Fruit fly (Drosophila melanogaster) whole organism: ENCODE data around the gene Sox21a.

Experiments
- CG8478 ChIP-seq: fragments of >200 bp; optimal IDR thresholded peaks from 2 replicates; lab custom pipeline; 2018; ENCODE audit warnings: inconsistent platforms
- Dll ChIP-seq: fragments of >200 bp; optimal IDR thresholded peaks from 2 replicates; lab custom pipeline; 2017
- EcR ChIP-seq, 2 experiments: fragments of >200 bp; optimal IDR thresholded peaks; 2 replicates each; lab custom pipeline; 2017; ENCODE audit warnings: missing biosample characterization in 2 of 2, missing genetic modification characterization in 2 of 2, missing genetic modification reagents in 2 of 2
- pan ChIP-seq: fragments of >200 bp; optimal IDR thresholded peaks from 2 replicates; lab custom pipeline; 2017
- psq ChIP-seq: fragments of >200 bp; optimal IDR thresholded peaks from 2 replicates; lab custom pipeline; 2017
- usp ChIP-seq: fragments of >200 bp; optimal IDR thresholded peaks from 2 replicates; lab custom pipeline; 2017; ENCODE audit warnings: missing biosample characterization, missing genetic modification characterization, mixed read lengths

The Sox21a gene

dm6 chr3L:14108068-14108520 lies at the start of gene Sox21a:
Sox21a (minus strand) TSS chr3L:14108118.
- TF ChIP-seq CG8478, result no peak
- no peak for TF ChIP-seq Dll
- TF ChIP-seq EcR (GFP tag; optimal IDR thresholded peaks at IDR 0.05; lab: Kevin White, UChicago), result no peak
- no peak for TF ChIP-seq usp (GFP tag; lab: Kevin White, UChicago)
- TF ChIP-seq pan (lab: Kevin White, UChicago), result no peak

- TF ChIP-seq Dll (no peak), EcR (GFP tag; optimal IDR thresholded peaks at IDR 0.05; lab: Kevin White, UChicago) (no peak), usp (GFP tag; lab: Kevin White, UChicago) (no peak), psq (lab: Kevin White, UChicago) (no peak), CG8478 (no peak), pan (lab: Kevin White, UChicago) (no peak)
Observed at dm6 chr3L:14154940-14155339, 47.0 kb upstream of the Sox21a start.

dm6 chr3L:14153644-14154043 lies 45.7 kb upstream of the Sox21a start:
- TF ChIP-seq CG8478, result no peak
- no peak for TF ChIP-seq usp (GFP tag; lab: Kevin White, UChicago)
- no peak for TF ChIP-seq pan (lab: Kevin White, UChicago)
- TF ChIP-seq Dll, result no peak
- no peak for TF ChIP-seq EcR (GFP tag; optimal IDR thresholded peaks at IDR 0.05; lab: Kevin White, UChicago)
- no peak for TF ChIP-seq psq (lab: Kevin White, UChicago)

DNA sequence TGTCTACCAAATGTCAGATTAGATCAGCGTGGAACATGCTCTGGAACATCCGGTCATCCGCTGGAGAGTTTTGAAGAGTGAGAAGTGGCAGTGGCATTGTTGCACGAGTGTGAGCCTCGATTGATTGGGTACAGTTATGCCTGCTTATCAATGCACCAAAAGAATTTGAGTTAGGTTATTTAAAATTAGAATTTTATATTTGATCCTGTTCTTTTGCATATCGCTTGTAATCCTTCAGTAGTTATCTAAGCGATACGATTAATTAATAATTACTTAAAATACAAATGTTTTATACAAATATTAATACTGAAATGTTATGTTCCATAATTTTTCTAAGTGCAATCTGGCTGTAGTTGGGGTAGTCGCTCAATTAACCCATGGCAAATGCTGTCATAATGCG lies 44.7 kb upstream of the Sox21a start:
- no peak for TF ChIP-seq usp (GFP tag; lab: Kevin White, UChicago)
- no peak for TF ChIP-seq EcR (GFP tag; optimal IDR thresholded peaks at IDR 0.05; lab: Kevin White, UChicago)
- TF ChIP-seq psq (lab: Kevin White, UChicago), result no peak
- no peak for TF ChIP-seq pan (lab: Kevin White, UChicago)
- no peak for TF ChIP-seq Dll
- no peak for TF ChIP-seq CG8478

DNA sequence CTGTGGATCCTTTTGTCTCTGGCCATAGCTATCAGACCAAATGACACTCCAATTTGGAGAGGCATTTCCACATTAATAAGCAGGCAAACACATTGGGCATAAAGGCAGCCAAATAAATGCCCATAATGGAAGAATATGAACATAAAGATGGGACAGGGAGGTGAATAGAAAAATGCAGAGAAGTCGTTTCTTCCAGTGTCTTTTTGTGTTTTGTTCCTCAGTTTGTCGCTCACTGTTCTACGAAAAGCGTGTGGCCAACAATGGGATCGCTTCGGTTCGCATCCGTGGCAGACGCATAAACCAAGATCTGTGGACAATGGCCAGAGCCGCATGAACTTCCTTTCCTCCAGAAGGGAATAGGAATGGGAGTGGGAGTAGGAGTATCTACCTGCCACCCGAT lies 43.5 kb upstream of the Sox21a start:
- TF ChIP-seq usp (GFP tag; lab: Kevin White, UChicago), result no peak
- no peak for TF ChIP-seq CG8478
- TF ChIP-seq pan (lab: Kevin White, UChicago), result no peak
- no peak for TF ChIP-seq psq (lab: Kevin White, UChicago)
- TF ChIP-seq Dll, result no peak
- TF ChIP-seq EcR (GFP tag; optimal IDR thresholded peaks at IDR 0.05; lab: Kevin White, UChicago), result no peak

dm6 chr3L:14150141-14150556 lies 42.2 kb upstream of the Sox21a start:
- TF ChIP-seq Dll (no peak), usp (GFP tag; lab: Kevin White, UChicago) (no peak), pan (lab: Kevin White, UChicago) (no peak), psq (lab: Kevin White, UChicago) (no peak), EcR (GFP tag; optimal IDR thresholded peaks at IDR 0.05; lab: Kevin White, UChicago) (no peak), CG8478 (no peak)

- TF ChIP-seq psq (lab: Kevin White, UChicago) (no peak), usp (GFP tag; lab: Kevin White, UChicago) (no peak), Dll (no peak), CG8478 (no peak), pan (lab: Kevin White, UChicago) (no peak), EcR (GFP tag; optimal IDR thresholded peaks at IDR 0.05; lab: Kevin White, UChicago) (no peak)
Observed at dm6 chr3L:14146386-14146785, 38.5 kb upstream of the Sox21a start.

DNA sequence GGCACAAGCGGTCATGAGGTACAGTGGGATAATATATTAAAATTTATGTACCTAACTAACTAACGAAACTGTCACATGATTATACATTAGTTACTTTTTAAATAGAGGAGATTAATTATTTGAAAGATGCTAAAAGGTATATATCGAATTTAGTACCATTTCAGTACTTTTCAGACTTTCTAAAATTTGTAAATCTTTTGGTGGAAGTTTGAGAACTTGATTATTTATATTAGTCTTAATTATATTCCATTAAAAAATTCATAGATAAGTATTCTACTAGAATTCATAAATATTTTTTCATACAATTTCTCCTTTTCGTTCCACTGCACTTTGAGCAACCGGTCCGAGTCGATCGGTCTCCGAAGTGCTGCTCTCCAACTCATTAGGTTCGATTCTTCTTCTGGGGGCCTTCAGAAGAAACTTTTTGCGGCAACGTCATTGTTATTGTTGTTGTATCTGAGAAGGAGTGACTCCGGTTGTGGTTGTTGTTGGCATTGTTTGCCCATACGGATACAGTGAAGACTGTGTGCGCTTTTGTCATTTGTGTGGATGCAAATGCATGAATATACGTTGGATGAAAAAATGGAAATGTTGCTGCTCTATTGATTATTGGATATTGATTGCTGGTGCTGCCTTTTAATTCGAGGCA lies 37.9 kb upstream of the Sox21a start:
- no peak for TF ChIP-seq CG8478
- no peak for TF ChIP-seq psq (lab: Kevin White, UChicago)
- no peak for TF ChIP-seq pan (lab: Kevin White, UChicago)
- TF ChIP-seq EcR (GFP tag; optimal IDR thresholded peaks at IDR 0.05; lab: Kevin White, UChicago), result no peak
- TF ChIP-seq usp (GFP tag; lab: Kevin White, UChicago), result no peak
- no peak for TF ChIP-seq Dll

DNA sequence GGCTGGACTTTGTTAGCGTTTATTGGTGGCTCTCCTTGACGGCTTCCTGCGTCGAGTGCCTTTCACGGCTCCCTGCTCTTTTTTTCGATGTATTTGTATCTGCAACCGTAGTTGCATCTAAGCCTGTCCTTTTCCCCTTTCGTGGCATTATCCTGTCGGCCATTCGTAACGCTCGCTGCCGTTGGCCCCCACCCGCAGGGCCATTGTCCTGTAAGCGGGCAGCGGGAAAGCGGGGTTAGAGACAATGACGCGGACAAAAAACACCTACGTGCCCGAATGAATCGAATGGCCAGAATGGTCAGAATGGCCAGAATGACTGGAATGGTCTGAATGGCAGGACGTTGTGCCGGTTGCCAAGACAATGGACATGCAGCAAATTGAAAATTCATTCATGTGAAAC lies 27.6 kb upstream of the Sox21a start:
- TF ChIP-seq EcR (GFP tag; optimal IDR thresholded peaks at IDR 0.05; lab: Kevin White, UChicago), result no peak
- no peak for TF ChIP-seq psq (lab: Kevin White, UChicago)
- TF ChIP-seq Dll, result no peak
- TF ChIP-seq usp (GFP tag; lab: Kevin White, UChicago), result no peak

DNA sequence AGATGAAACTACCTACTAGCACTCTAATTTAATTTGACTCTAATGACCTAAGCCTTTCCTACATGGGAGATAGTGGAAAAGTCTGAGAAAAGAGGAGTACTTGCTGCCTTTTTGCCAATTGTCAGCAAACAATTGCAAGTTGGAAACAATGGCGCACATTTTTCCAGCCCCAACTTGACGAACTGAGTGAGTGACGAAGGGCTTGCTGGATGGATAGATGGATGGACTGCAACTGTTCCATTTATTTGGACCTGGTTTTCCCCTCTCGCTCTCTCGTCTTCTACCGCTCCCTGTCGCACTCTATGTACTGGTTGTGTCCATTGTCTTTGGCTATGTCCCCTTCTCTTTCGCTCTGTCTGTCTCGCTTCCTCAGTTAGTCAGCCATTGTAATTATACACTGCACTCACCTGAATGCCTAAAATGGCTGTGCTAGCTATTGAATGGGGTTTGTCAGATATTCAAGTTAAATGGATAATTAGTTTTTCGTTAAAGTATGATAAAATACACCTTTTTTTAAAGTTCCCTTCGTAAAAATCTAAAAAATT lies 25.0 kb upstream of the Sox21a start:
- TF ChIP-seq CG8478, result no peak

- TF ChIP-seq Dll (no peak), CG8478 (peak; percentile 99), psq (lab: Kevin White, UChicago) (no peak), pan (lab: Kevin White, UChicago) (no peak), EcR (GFP tag; optimal IDR thresholded peaks at IDR 0.05; lab: Kevin White, UChicago) (peak; percentile 3 to 38), usp (GFP tag; lab: Kevin White, UChicago) (no peak)
Observed at dm6 chr3L:14131274-14131989, 23.5 kb upstream of the Sox21a start, which contains the start of gene Sox21b. Sox21b (minus strand) TSS chr3L:14131324.

- TF ChIP-seq usp (GFP tag; lab: Kevin White, UChicago) (no peak), Dll (no peak), EcR (GFP tag; optimal IDR thresholded peaks at IDR 0.05; lab: Kevin White, UChicago) (no peak), CG8478 (no peak), pan (lab: Kevin White, UChicago) (no peak), psq (lab: Kevin White, UChicago) (no peak)
Observed at dm6 chr3L:14125616-14126015, 17.7 kb upstream of the Sox21a start.
